Worm (Caenorhabditis elegans) whole organism, L1 larva: ENCODE measurements around the gene R57.2.

Source experiments
- efl-1 ChIP-seq, 4 experiments: fragments of 150-350 bp; optimal IDR thresholded peaks in 3 of 4; peaks in 1 of 4; 1 replicate in 1 of 4; 2 replicates in 3 of 4; lab custom pipeline; 2014; ENCODE audit warnings: missing biosample characterization in 2 of 4, missing genetic modification characterization in 2 of 4, missing genetic modification reagents in 2 of 4
- jun-1 ChIP-seq: fragments of 150-350 bp; optimal IDR thresholded peaks from 2 replicates; lab custom pipeline; 2014; ENCODE audit warnings: missing biosample characterization, missing genetic modification reagents, missing genetic modification characterization
- mdl-1 ChIP-seq, 2 experiments: fragments of 150-350 bp; optimal IDR thresholded peaks; 2 replicates each; lab custom pipeline; 2014 to 2017; ENCODE audit warnings: missing biosample characterization in 2 of 2, missing genetic modification characterization in 2 of 2, inconsistent platforms in 1 of 2
- mep-1 ChIP-seq: fragments of 150-350 bp; optimal IDR thresholded peaks from 2 replicates; lab custom pipeline; 2014; ENCODE audit warnings: missing biosample characterization, missing genetic modification characterization
- nhr-237 ChIP-seq: fragments of 150-350 bp; optimal IDR thresholded peaks from 2 replicates; lab custom pipeline; 2014; ENCODE audit warnings: missing biosample characterization, missing genetic modification characterization
- nhr-77 ChIP-seq: fragments of 150-350 bp; optimal IDR thresholded peaks from 2 replicates; lab custom pipeline; 2014; ENCODE audit warnings: missing biosample characterization, missing genetic modification characterization
- snpc-4 ChIP-seq: fragments of 150-350 bp; optimal IDR thresholded peaks from 2 replicates; lab custom pipeline; 2014; ENCODE audit warnings: missing biosample characterization, missing genetic modification characterization
- tbx-2 ChIP-seq: sonication (generic microtip); optimal IDR thresholded peaks from 2 replicates; lab custom pipeline; 2016; ENCODE audit warnings: missing genetic modification characterization, missing compliant biosample characterization
- unc-62 ChIP-seq: fragments of 150-350 bp; optimal IDR thresholded peaks from 2 replicates; lab custom pipeline; 2014; ENCODE audit warnings: missing biosample characterization, missing genetic modification reagents, missing genetic modification characterization
- ztf-11 ChIP-seq, 2 experiments: sonication (generic microtip); optimal IDR thresholded peaks; 2 replicates each; lab custom pipeline; 2016 to 2017; ENCODE audit warnings: missing genetic modification characterization in 2 of 2, missing biosample characterization in 1 of 2, missing compliant biosample characterization in 1 of 2

- TF ChIP-seq mep-1 (tag; lab: Kevin White, UChicago) (no peak), snpc-4 (tag; lab: Kevin White, UChicago) (no peak), jun-1 (tag; lab: Kevin White, UChicago) (no peak), efl-1 (optimal IDR thresholded peaks at IDR 0.05; lab: Kevin White, UChicago) (no peak), efl-1 (GFP tag; optimal IDR thresholded peaks at IDR 0.05 in 1 of 2; lab: Kevin White, UChicago) (no peak), unc-62 (GFP tag; lab: Kevin White, UChicago) (no peak), tbx-2 (tag; lab: Kevin White, UChicago) (no peak), mdl-1 (tag; optimal IDR thresholded peaks at IDR 0.05; lab: Kevin White, UChicago) (no peak), nhr-237 (tag; lab: Kevin White, UChicago) (no peak), ztf-11 (tag; optimal IDR thresholded peaks at IDR 0.05; lab: Kevin White, UChicago) (no peak), nhr-77 (tag; lab: Kevin White, UChicago) (no peak)
Observed at ce11 chrX:312908-313307, 15.9 kb downstream of the R57.2 start, which contains the start of gene M02E1.4.
